Worm (Caenorhabditis elegans) whole organism, L3 larva: ENCODE measurements around the gene twk-7.

ENCODE experiments used
- R02D3.7 ChIP-seq: fragments of 150-350 bp; optimal IDR thresholded peaks from 2 replicates; lab custom pipeline; 2014; ENCODE audit warnings: missing biosample characterization, missing genetic modification characterization
- ZK546.5 ChIP-seq: sonication (generic microtip); optimal IDR thresholded peaks from 2 replicates; lab custom pipeline; 2017; ENCODE audit warnings: missing biosample characterization, missing genetic modification characterization
- ama-1 ChIP-seq: fragments of 150-350 bp; optimal IDR thresholded peaks from 2 replicates; lab custom pipeline; 2018
- ceh-16 ChIP-seq: sonication (generic microtip); optimal IDR thresholded peaks from 2 replicates; lab custom pipeline; 2017; ENCODE audit warnings: missing biosample characterization, missing genetic modification characterization
- ceh-28 ChIP-seq: fragments of 150-350 bp; optimal IDR thresholded peaks from 2 replicates; lab custom pipeline; 2014; ENCODE audit warnings: missing biosample characterization, missing genetic modification reagents, missing genetic modification characterization
- egl-27 ChIP-seq: sonication (generic microtip); optimal IDR thresholded peaks from 4 replicates; lab custom pipeline; 2017; ENCODE audit warnings: missing biosample characterization, missing genetic modification reagents, missing genetic modification characterization
- egl-5 ChIP-seq: fragments of 150-350 bp; optimal IDR thresholded peaks from 2 replicates; lab custom pipeline; 2017; ENCODE audit warnings: missing biosample characterization, missing genetic modification reagents, missing genetic modification characterization, inconsistent platforms
- elt-3 ChIP-seq, 3 experiments: fragments of 150-350 bp in 1 of 3; sonication (generic microtip) in 2 of 3; optimal IDR thresholded peaks; 2 replicates in 2 of 3; 4 replicates in 1 of 3; lab custom pipeline; 2014 to 2017; ENCODE audit warnings: missing biosample characterization in 3 of 3, missing genetic modification characterization in 3 of 3
- eor-1 ChIP-seq, 2 experiments: fragments of 150-350 bp; optimal IDR thresholded peaks; 2 replicates each; lab custom pipeline; 2014 to 2018; ENCODE audit warnings: missing biosample characterization in 2 of 2, missing genetic modification characterization in 2 of 2
- fkh-10 ChIP-seq: sonication (generic microtip); optimal IDR thresholded peaks from 2 replicates; lab custom pipeline; 2017; ENCODE audit warnings: missing biosample characterization, missing genetic modification reagents, missing genetic modification characterization
- fos-1 ChIP-seq: fragments of 150-350 bp; optimal IDR thresholded peaks from 2 replicates; lab custom pipeline; 2014; ENCODE audit warnings: missing biosample characterization, missing genetic modification characterization
- hmg-11 ChIP-seq: sonication (generic microtip); optimal IDR thresholded peaks from 2 replicates; lab custom pipeline; 2016; ENCODE audit warnings: missing genetic modification characterization, missing compliant biosample characterization
- lin-15B ChIP-seq: fragments of 150-350 bp; optimal IDR thresholded peaks from 2 replicates; lab custom pipeline; 2014; ENCODE audit warnings: missing biosample characterization, missing genetic modification characterization
- lin-39 ChIP-seq: fragments of 150-350 bp; optimal IDR thresholded peaks from 2 replicates; lab custom pipeline; 2018; ENCODE audit warnings: missing biosample characterization, missing genetic modification reagents, missing genetic modification characterization
- lsy-12 ChIP-seq: sonication (generic microtip); optimal IDR thresholded peaks from 2 replicates; lab custom pipeline; 2016; ENCODE audit warnings: mild to moderate bottlenecking, missing genetic modification characterization, missing compliant biosample characterization
- mml-1 ChIP-seq: fragments of 150-350 bp; sonication (generic microtip); optimal IDR thresholded peaks from 3 replicates; lab custom pipeline; 2014; ENCODE audit warnings: missing biosample characterization, missing genetic modification characterization
- nfya-1 ChIP-seq: sonication (generic microtip); optimal IDR thresholded peaks from 2 replicates; lab custom pipeline; 2017; ENCODE audit warnings: missing genetic modification characterization, mild to moderate bottlenecking, missing compliant biosample characterization, antibody characterized with exemption, moderate library complexity; ENCODE audit not compliant: insufficient read depth
- nhr-23 ChIP-seq: fragments of 150-350 bp; optimal IDR thresholded peaks from 2 replicates; lab custom pipeline; 2014; ENCODE audit warnings: missing biosample characterization, missing genetic modification reagents, missing genetic modification characterization
- nhr-237 ChIP-seq: fragments of 150-350 bp; optimal IDR thresholded peaks from 2 replicates; lab custom pipeline; 2014; ENCODE audit warnings: missing biosample characterization, missing genetic modification characterization
- nhr-25 ChIP-seq: sonication (generic microtip); optimal IDR thresholded peaks from 2 replicates; lab custom pipeline; 2017; ENCODE audit warnings: missing biosample characterization, missing genetic modification characterization
- nhr-28 ChIP-seq: fragments of 150-350 bp; optimal IDR thresholded peaks from 2 replicates; lab custom pipeline; 2014; ENCODE audit warnings: missing biosample characterization, missing genetic modification characterization
- nhr-43 ChIP-seq: sonication (generic microtip); optimal IDR thresholded peaks from 2 replicates; lab custom pipeline; 2016; ENCODE audit warnings: mild to moderate bottlenecking, missing genetic modification characterization, missing compliant biosample characterization; ENCODE audit not compliant: poor library complexity, severe bottlenecking
- nhr-67 ChIP-seq: fragments of 150-350 bp; optimal IDR thresholded peaks from 2 replicates; lab custom pipeline; 2014; ENCODE audit warnings: missing biosample characterization, missing genetic modification characterization
- nhr-76 ChIP-seq: fragments of 150-350 bp; sonication (generic microtip); optimal IDR thresholded peaks from 5 replicates; lab custom pipeline; 2014; ENCODE audit warnings: missing biosample characterization, missing genetic modification characterization
- nhr-77 ChIP-seq: fragments of 150-350 bp; optimal IDR thresholded peaks from 2 replicates; lab custom pipeline; 2014; ENCODE audit warnings: missing biosample characterization, missing genetic modification characterization
- pha-4 ChIP-seq: fragments of 150-350 bp; optimal IDR thresholded peaks from 2 replicates; lab custom pipeline; 2014; ENCODE audit warnings: missing biosample characterization, missing genetic modification reagents, missing genetic modification characterization
- pqm-1 ChIP-seq: fragments of 150-350 bp; optimal IDR thresholded peaks from 2 replicates; lab custom pipeline; 2017; ENCODE audit warnings: missing biosample characterization, missing genetic modification characterization, inconsistent platforms
- sea-2 ChIP-seq: fragments of 150-350 bp; sonication (generic microtip); optimal IDR thresholded peaks from 4 replicates; lab custom pipeline; 2014; ENCODE audit warnings: missing biosample characterization, missing genetic modification reagents, missing genetic modification characterization
- skn-1 ChIP-seq: fragments of 150-350 bp; optimal IDR thresholded peaks from 2 replicates; lab custom pipeline; 2014; ENCODE audit warnings: missing biosample characterization, missing genetic modification characterization
- tbx-2 ChIP-seq: sonication (generic microtip); optimal IDR thresholded peaks from 2 replicates; lab custom pipeline; 2016; ENCODE audit warnings: mild to moderate bottlenecking, missing genetic modification characterization, missing compliant biosample characterization
- unc-62 ChIP-seq: fragments of 150-350 bp; sonication (generic microtip); optimal IDR thresholded peaks from 4 replicates; lab custom pipeline; 2014; ENCODE audit warnings: missing biosample characterization, missing genetic modification reagents, missing genetic modification characterization
- ztf-4 ChIP-seq: fragments of 150-350 bp; optimal IDR thresholded peaks from 2 replicates; lab custom pipeline; 2014; ENCODE audit warnings: missing biosample characterization, missing genetic modification characterization

Gene twk-7

ce11 chrIII:8653457-8653856, 9.9 kb upstream of the twk-7 start:
- no peak for TF ChIP-seq lin-15B
- TF ChIP-seq ama-1 (lab: Kevin White, UChicago) = peak; percentile 88

DNA sequence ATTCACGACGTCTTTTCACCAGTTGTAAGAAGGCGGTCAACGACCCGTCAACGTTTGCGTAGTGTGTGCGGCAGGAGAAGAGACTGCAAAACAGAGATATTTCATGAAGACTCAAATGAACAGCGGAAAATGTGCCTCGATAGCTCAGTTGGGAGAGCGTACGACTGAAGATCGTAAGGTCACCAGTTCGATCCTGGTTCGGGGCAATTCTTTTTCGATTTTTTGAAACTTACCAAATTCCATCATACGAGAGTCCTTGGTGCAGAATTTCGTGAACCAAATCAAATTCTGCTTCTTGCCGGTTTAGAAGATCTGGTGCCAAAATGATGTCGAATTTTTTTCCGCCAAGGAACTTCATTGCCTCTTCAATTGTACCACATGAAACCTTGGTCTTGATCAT, 9.4 kb upstream of the twk-7 start:
- TF ChIP-seq egl-27 (tag; lab: Kevin White, UChicago) (no peak), nhr-67 (tag; lab: Kevin White, UChicago) (no peak), ama-1 (lab: Kevin White, UChicago) (peak; percentile 95), sea-2 (GFP tag; lab: Kevin White, UChicago) (no peak), lin-39 (tag; lab: Kevin White, UChicago) (peak; percentile 71), R02D3.7 (no peak), nfya-1 (peak; percentile 36), nhr-28 (tag; lab: Kevin White, UChicago) (no peak), nhr-25 (tag; lab: Kevin White, UChicago) (peak; percentile 23), pha-4 (tag; lab: Kevin White, UChicago) (no peak), nhr-76 (tag; lab: Kevin White, UChicago) (no peak), hmg-11 (tag; lab: Kevin White, UChicago) (peak; percentile 52), nhr-43 (tag; lab: Kevin White, UChicago) (peak; percentile 70), unc-62 (GFP tag; lab: Kevin White, UChicago) (no peak), elt-3 (tag; optimal IDR thresholded peaks at IDR 0.05; lab: Kevin White, UChicago) (peak in 1 of 3 experiments; percentile 64), lin-15B (no peak), ztf-4 (tag; lab: Kevin White, UChicago) (peak; percentile 21), lsy-12 (tag; lab: Kevin White, UChicago) (no peak), tbx-2 (tag; lab: Kevin White, UChicago) (peak; percentile 28), ZK546.5 (tag; lab: Kevin White, UChicago) (no peak), mml-1 (tag; lab: Kevin White, UChicago) (no peak), nhr-23 (peak; percentile 21), fos-1 (tag; lab: Kevin White, UChicago) (no peak), pqm-1 (tag; lab: Kevin White, UChicago) (no peak), nhr-237 (tag; lab: Kevin White, UChicago) (no peak)

DNA sequence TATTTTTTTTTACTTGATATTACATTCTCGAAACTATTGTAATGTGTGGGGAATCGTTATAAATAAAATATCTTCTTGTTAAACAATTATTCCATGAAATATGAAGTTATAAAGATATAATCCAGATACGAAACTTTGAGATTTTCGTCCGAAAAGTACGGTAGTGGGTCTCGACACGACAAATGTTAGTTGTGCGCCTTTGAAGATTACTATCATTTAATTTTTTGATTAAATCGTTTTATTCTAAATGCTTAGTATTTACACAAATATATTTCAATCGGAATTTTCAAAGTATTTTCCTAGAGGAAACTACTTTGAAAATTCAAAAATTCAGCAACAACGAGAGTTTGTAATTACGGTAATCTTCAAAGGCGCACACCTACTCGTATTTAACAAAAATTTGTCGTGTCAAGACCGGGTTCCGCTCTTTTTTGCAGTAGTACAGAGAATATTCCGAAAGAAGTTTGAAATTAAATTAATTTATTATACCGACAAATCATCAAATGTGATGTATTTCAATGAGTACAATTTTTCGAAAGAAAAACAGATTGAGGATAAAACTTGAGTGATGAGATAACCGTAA, 8.7 kb upstream of the twk-7 start:
- TF ChIP-seq nhr-77 (tag; lab: Kevin White, UChicago) (no peak), ama-1 (lab: Kevin White, UChicago) (peak; percentile 93), lsy-12 (tag; lab: Kevin White, UChicago) (peak; percentile 6)
- TF ChIP-seq, all 47 proteins: peak for 2

DNA sequence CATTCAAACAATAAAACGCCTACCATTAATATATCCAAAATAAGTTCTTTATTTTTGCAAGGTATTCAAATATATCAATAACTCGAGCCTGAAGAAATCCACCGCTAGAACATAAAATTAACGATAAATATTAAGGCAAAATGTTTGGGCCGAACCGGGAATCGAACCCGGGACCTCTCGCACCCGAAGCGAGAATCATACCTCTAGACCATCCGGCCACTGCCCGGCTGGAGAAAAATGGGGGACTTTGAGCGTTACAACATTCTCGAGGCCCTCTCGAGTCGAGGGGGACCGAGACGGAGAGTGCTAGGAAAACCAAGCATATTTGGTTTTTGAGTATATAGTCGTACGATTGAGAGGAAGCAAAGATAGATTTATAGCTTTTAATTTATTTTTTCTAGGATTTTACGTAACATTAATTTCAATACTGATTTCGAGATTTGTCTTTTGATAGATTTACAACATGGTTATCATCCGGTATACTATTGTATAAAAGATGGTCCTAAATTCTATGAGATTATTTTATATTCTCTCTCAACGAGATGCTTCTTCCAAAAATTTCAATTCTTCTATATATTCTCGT, 6.8 kb upstream of the twk-7 start, which contains the start of gene flp-23:
TSS of gene flp-23 (plus strand) at position 533 of the 583 bp plus-strand sequence.
- peak; percentile 35 for TF ChIP-seq lin-39 (tag; lab: Kevin White, UChicago)
- TF ChIP-seq ceh-16 (tag; lab: Kevin White, UChicago) = no peak
- no peak for TF ChIP-seq fkh-10
- no peak for TF ChIP-seq eor-1 (tag; optimal IDR thresholded peaks at IDR 0.05; lab: Kevin White, UChicago)
- TF ChIP-seq hmg-11 (tag; lab: Kevin White, UChicago) = peak; percentile 28
- no peak for TF ChIP-seq pqm-1 (tag; lab: Kevin White, UChicago)
- TF ChIP-seq nfya-1 = peak; percentile 44
- TF ChIP-seq egl-5 = peak; percentile 8
- TF ChIP-seq lin-15B = no peak
- no peak for TF ChIP-seq ceh-28 (tag; lab: Kevin White, UChicago)
- TF ChIP-seq pha-4 (tag; lab: Kevin White, UChicago) = peak; percentile 16
- TF ChIP-seq nhr-23 = no peak
- TF ChIP-seq nhr-77 (tag; lab: Kevin White, UChicago) = no peak
- no peak for TF ChIP-seq tbx-2 (tag; lab: Kevin White, UChicago)
- no peak for TF ChIP-seq egl-27 (tag; lab: Kevin White, UChicago)
- no peak for TF ChIP-seq nhr-28 (tag; lab: Kevin White, UChicago)
- no peak for TF ChIP-seq lsy-12 (tag; lab: Kevin White, UChicago)
- TF ChIP-seq nhr-76 (tag; lab: Kevin White, UChicago) = no peak
- TF ChIP-seq skn-1 = peak; percentile 45
- no peak for TF ChIP-seq nhr-25 (tag; lab: Kevin White, UChicago)
- no peak for TF ChIP-seq ZK546.5 (tag; lab: Kevin White, UChicago)
- TF ChIP-seq, all 47 proteins: peak for 6
